Worm (Caenorhabditis elegans) whole organism, late embryonic: ENCODE results near the gene C09H5.7.

Experiments used
- ama-1 ChIP-seq: fragments of 150-350 bp; optimal IDR thresholded peaks from 2 replicates; lab custom pipeline; 2014
- ceh-34 ChIP-seq: sonication (generic microtip); optimal IDR thresholded peaks from 2 replicates; lab custom pipeline; 2016; ENCODE audit warnings: mild to moderate bottlenecking, missing genetic modification characterization, missing compliant biosample characterization
- fkh-10 ChIP-seq: fragments of 150-350 bp; optimal IDR thresholded peaks from 2 replicates; lab custom pipeline; 2014; ENCODE audit warnings: missing biosample characterization, missing genetic modification reagents, missing genetic modification characterization
- lim-6 ChIP-seq: sonication (generic microtip); optimal IDR thresholded peaks from 2 replicates; lab custom pipeline; 2016; ENCODE audit warnings: missing genetic modification characterization, missing compliant biosample characterization
- pat-9 ChIP-seq: fragments of 200-800 bp; sonication (Bioruptor generic); optimal IDR thresholded peaks from 2 replicates; lab custom pipeline; 2018; ENCODE audit warnings: mild to moderate bottlenecking, missing genetic modification characterization, moderate library complexity, missing compliant biosample characterization
- pax-1 ChIP-seq: fragments of 150-350 bp; optimal IDR thresholded peaks from 2 replicates; lab custom pipeline; 2014; ENCODE audit warnings: missing biosample characterization, missing genetic modification characterization
- pqm-1 ChIP-seq: sonication (generic microtip); optimal IDR thresholded peaks from 2 replicates; lab custom pipeline; 2016; ENCODE audit warnings: missing genetic modification characterization, missing compliant biosample characterization
- sdc-2 ChIP-seq: sonication (generic microtip); optimal IDR thresholded peaks from 2 replicates; lab custom pipeline; 2016; ENCODE audit warnings: missing genotype, missing genetic modification characterization, missing compliant biosample characterization
- ztf-16 ChIP-seq: sonication (generic microtip); optimal IDR thresholded peaks from 2 replicates; lab custom pipeline; 2017; ENCODE audit warnings: missing genetic modification characterization, missing compliant biosample characterization

- no peak for TF ChIP-seq ama-1 (lab: Kevin White, UChicago)
- TF ChIP-seq pax-1 (tag; lab: Kevin White, UChicago), result no peak
- no peak for TF ChIP-seq pqm-1 (tag; lab: Kevin White, UChicago)
- TF ChIP-seq fkh-10, result no peak
- no peak for TF ChIP-seq sdc-2 (tag; lab: Kevin White, UChicago)
- TF ChIP-seq ztf-16 (tag; lab: Kevin White, UChicago), result no peak
- TF ChIP-seq pat-9 (tag; lab: Kevin White, UChicago), result no peak
- no peak for TF ChIP-seq ceh-34 (tag; lab: Kevin White, UChicago)
- TF ChIP-seq lim-6, result no peak
Measured at ce11 chrV:8131628-8132027, 46.6 kb upstream of the C09H5.7 start.
